Worm (Caenorhabditis elegans) whole organism, L3 larva: ENCODE results near the gene pals-25.
A peak's percentile ranks its signal among the peaks of the same experiment; 100 is the strongest.
"Not testable (repeated sequence)": the region's sequence is repeated elsewhere in the genome, so short reads cannot be mapped to it uniquely, and the experiment has no call there.

Experiments
- ZK546.5 ChIP-seq: sonication (generic microtip); optimal IDR thresholded peaks from 2 replicates; lab custom pipeline; 2017; ENCODE audit warnings: missing biosample characterization, missing genetic modification characterization
- aly-2 ChIP-seq: fragments of 150-350 bp; optimal IDR thresholded peaks from 2 replicates; lab custom pipeline; 2014; ENCODE audit warnings: missing biosample characterization, missing genetic modification characterization
- ama-1 ChIP-seq: fragments of 150-350 bp; optimal IDR thresholded peaks from 2 replicates; lab custom pipeline; 2018
- ceh-16 ChIP-seq: sonication (generic microtip); optimal IDR thresholded peaks from 2 replicates; lab custom pipeline; 2017; ENCODE audit warnings: missing biosample characterization, missing genetic modification characterization
- ceh-28 ChIP-seq: fragments of 150-350 bp; optimal IDR thresholded peaks from 2 replicates; lab custom pipeline; 2014; ENCODE audit warnings: missing biosample characterization, missing genetic modification reagents, missing genetic modification characterization
- ceh-9 ChIP-seq: sonication (generic microtip); optimal IDR thresholded peaks from 2 replicates; lab custom pipeline; 2018; ENCODE audit warnings: missing biosample characterization, missing genetic modification characterization
- egl-5 ChIP-seq: fragments of 150-350 bp; optimal IDR thresholded peaks from 2 replicates; lab custom pipeline; 2017; ENCODE audit warnings: missing biosample characterization, missing genetic modification reagents, missing genetic modification characterization, inconsistent platforms
- elt-1 ChIP-seq: fragments of 150-350 bp; optimal IDR thresholded peaks from 2 replicates; lab custom pipeline; 2014; ENCODE audit warnings: missing biosample characterization, missing genetic modification characterization
- elt-2 ChIP-seq: sonication (generic microtip); optimal IDR thresholded peaks from 2 replicates; lab custom pipeline; 2016; ENCODE audit warnings: missing genetic modification reagents, mild to moderate bottlenecking, missing genetic modification characterization, missing compliant biosample characterization
- fkh-10 ChIP-seq: sonication (generic microtip); optimal IDR thresholded peaks from 2 replicates; lab custom pipeline; 2017; ENCODE audit warnings: missing biosample characterization, missing genetic modification reagents, missing genetic modification characterization
- fkh-2 ChIP-seq: fragments of 150-350 bp; optimal IDR thresholded peaks from 2 replicates; lab custom pipeline; 2014; ENCODE audit warnings: missing biosample characterization, missing genetic modification reagents, missing genetic modification characterization
- fos-1 ChIP-seq: fragments of 150-350 bp; optimal IDR thresholded peaks from 2 replicates; lab custom pipeline; 2014; ENCODE audit warnings: missing biosample characterization, missing genetic modification characterization
- jun-1 ChIP-seq: fragments of 150-350 bp; optimal IDR thresholded peaks from 2 replicates; lab custom pipeline; 2014; ENCODE audit warnings: missing biosample characterization, missing genetic modification reagents, missing genetic modification characterization
- lin-15B ChIP-seq: fragments of 150-350 bp; optimal IDR thresholded peaks from 2 replicates; lab custom pipeline; 2014; ENCODE audit warnings: missing biosample characterization, missing genetic modification characterization
- lin-39 ChIP-seq: fragments of 150-350 bp; optimal IDR thresholded peaks from 2 replicates; lab custom pipeline; 2018; ENCODE audit warnings: missing biosample characterization, missing genetic modification reagents, missing genetic modification characterization
- lsy-12 ChIP-seq: sonication (generic microtip); optimal IDR thresholded peaks from 2 replicates; lab custom pipeline; 2016; ENCODE audit warnings: mild to moderate bottlenecking, missing genetic modification characterization, missing compliant biosample characterization
- mdl-1 ChIP-seq: fragments of 150-350 bp; optimal IDR thresholded peaks from 2 replicates; lab custom pipeline; 2014; ENCODE audit warnings: missing biosample characterization, missing genetic modification characterization
- nfya-1 ChIP-seq: sonication (generic microtip); optimal IDR thresholded peaks from 2 replicates; lab custom pipeline; 2017; ENCODE audit warnings: missing genetic modification characterization, mild to moderate bottlenecking, missing compliant biosample characterization, antibody characterized with exemption, moderate library complexity; ENCODE audit not compliant: insufficient read depth
- nhr-11 ChIP-seq: fragments of 150-350 bp; optimal IDR thresholded peaks from 2 replicates; lab custom pipeline; 2014; ENCODE audit warnings: missing biosample characterization, missing genetic modification characterization
- nhr-23 ChIP-seq: fragments of 150-350 bp; optimal IDR thresholded peaks from 2 replicates; lab custom pipeline; 2014; ENCODE audit warnings: missing biosample characterization, missing genetic modification reagents, missing genetic modification characterization
- nhr-237 ChIP-seq: fragments of 150-350 bp; optimal IDR thresholded peaks from 2 replicates; lab custom pipeline; 2014; ENCODE audit warnings: missing biosample characterization, missing genetic modification characterization
- nhr-28 ChIP-seq: fragments of 150-350 bp; optimal IDR thresholded peaks from 2 replicates; lab custom pipeline; 2014; ENCODE audit warnings: missing biosample characterization, missing genetic modification characterization
- nhr-43 ChIP-seq: sonication (generic microtip); optimal IDR thresholded peaks from 2 replicates; lab custom pipeline; 2016; ENCODE audit warnings: mild to moderate bottlenecking, missing genetic modification characterization, missing compliant biosample characterization; ENCODE audit not compliant: poor library complexity, severe bottlenecking
- nhr-67 ChIP-seq: fragments of 150-350 bp; optimal IDR thresholded peaks from 2 replicates; lab custom pipeline; 2014; ENCODE audit warnings: missing biosample characterization, missing genetic modification characterization
- nhr-77 ChIP-seq: fragments of 150-350 bp; optimal IDR thresholded peaks from 2 replicates; lab custom pipeline; 2014; ENCODE audit warnings: missing biosample characterization, missing genetic modification characterization
- pha-4 ChIP-seq: fragments of 150-350 bp; optimal IDR thresholded peaks from 2 replicates; lab custom pipeline; 2014; ENCODE audit warnings: missing biosample characterization, missing genetic modification reagents, missing genetic modification characterization
- pqm-1 ChIP-seq: fragments of 150-350 bp; optimal IDR thresholded peaks from 2 replicates; lab custom pipeline; 2017; ENCODE audit warnings: missing biosample characterization, missing genetic modification characterization, inconsistent platforms
- skn-1 ChIP-seq: fragments of 150-350 bp; optimal IDR thresholded peaks from 2 replicates; lab custom pipeline; 2014; ENCODE audit warnings: missing biosample characterization, missing genetic modification characterization
- snpc-4 ChIP-seq: fragments of 150-350 bp; optimal IDR thresholded peaks from 2 replicates; lab custom pipeline; 2014; ENCODE audit warnings: missing biosample characterization, missing genetic modification characterization
- tbx-2 ChIP-seq: sonication (generic microtip); optimal IDR thresholded peaks from 2 replicates; lab custom pipeline; 2016; ENCODE audit warnings: mild to moderate bottlenecking, missing genetic modification characterization, missing compliant biosample characterization
- zag-1 ChIP-seq: fragments of 150-350 bp; optimal IDR thresholded peaks from 2 replicates; lab custom pipeline; 2014; ENCODE audit warnings: missing biosample characterization, missing genetic modification characterization
- ztf-11 ChIP-seq: fragments of 150-350 bp; optimal IDR thresholded peaks from 2 replicates; lab custom pipeline; 2014; ENCODE audit warnings: missing biosample characterization, missing genetic modification characterization
- ztf-4 ChIP-seq: fragments of 150-350 bp; optimal IDR thresholded peaks from 2 replicates; lab custom pipeline; 2014; ENCODE audit warnings: missing biosample characterization, missing genetic modification characterization

Gene pals-25

DNA sequence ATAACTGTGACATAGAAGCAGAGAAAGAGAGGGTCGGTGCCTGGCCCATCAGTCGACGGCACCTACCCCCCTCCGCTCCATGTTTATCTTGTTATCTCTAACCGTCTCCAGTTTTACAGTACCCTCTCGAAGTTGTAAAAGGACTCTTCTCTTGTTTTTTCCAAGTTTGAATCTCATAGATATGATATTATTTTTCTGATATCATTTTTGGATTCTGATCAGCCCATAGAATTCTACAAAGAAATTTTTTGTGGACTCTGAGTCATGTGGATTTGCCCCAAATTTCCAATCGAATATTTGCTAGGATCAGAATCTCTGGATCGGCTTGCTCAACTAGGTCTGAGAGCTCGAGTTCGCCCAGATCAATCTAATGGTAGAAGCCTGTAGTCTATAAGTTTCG lies 19.7 kb upstream of the pals-25 start, which contains the start of gene C29F9.6:
Gene C29F9.6 (plus strand): TSS at position 301 of the 400 bp plus-strand sequence.
- TF ChIP-seq nhr-23 (tag; lab: Kevin White, UChicago) (no peak), lin-39 (no peak)

- TF ChIP-seq jun-1 (tag; lab: Kevin White, UChicago) (no peak), ztf-4 (no peak), skn-1 (tag; lab: Kevin White, UChicago) (no peak), nhr-237 (tag; lab: Kevin White, UChicago) (no peak), egl-5 (tag; lab: Kevin White, UChicago) (no peak), zag-1 (tag; lab: Kevin White, UChicago) (no peak), snpc-4 (tag; lab: Kevin White, UChicago) (no peak)
These were observed 17.1 kb upstream of the pals-25 start, which contains the start of gene C29F9.5 for ce11 chrIII:117210-117609. C29F9.5 (plus strand) TSS chrIII:117510.

DNA sequence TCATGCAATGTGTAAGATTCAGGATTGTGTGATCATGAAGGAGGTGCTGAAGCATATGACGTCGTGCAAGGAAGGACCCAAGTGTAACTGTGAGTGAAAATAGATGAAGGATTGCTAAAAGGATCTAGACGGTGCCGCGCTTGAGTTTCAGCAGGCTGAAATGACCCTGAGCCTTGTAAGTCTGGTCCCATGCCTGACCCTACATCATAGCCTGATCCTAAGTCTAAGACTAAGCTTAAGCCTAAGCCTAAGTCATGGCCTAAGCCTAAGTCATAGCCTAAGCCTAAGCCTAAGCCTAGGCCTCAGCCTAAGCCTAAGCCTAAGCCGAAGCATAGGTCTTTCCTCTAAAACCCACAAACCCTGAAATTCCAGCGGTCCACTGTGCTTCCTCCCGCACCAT lies 16.4 kb upstream of the pals-25 start:
- TF ChIP-seq pqm-1 (no peak), ceh-16 (tag; lab: Kevin White, UChicago) (no peak), ztf-11 (tag; lab: Kevin White, UChicago) (no peak), fos-1 (tag; lab: Kevin White, UChicago) (no peak), snpc-4 (tag; lab: Kevin White, UChicago) (no peak), nhr-77 (no peak), ZK546.5 (tag; lab: Kevin White, UChicago) (no peak), jun-1 (tag; lab: Kevin White, UChicago) (no peak), fkh-10 (GFP tag; lab: Kevin White, UChicago) (no peak), lin-39 (no peak), nfya-1 (no peak), nhr-23 (tag; lab: Kevin White, UChicago) (no peak)

DNA sequence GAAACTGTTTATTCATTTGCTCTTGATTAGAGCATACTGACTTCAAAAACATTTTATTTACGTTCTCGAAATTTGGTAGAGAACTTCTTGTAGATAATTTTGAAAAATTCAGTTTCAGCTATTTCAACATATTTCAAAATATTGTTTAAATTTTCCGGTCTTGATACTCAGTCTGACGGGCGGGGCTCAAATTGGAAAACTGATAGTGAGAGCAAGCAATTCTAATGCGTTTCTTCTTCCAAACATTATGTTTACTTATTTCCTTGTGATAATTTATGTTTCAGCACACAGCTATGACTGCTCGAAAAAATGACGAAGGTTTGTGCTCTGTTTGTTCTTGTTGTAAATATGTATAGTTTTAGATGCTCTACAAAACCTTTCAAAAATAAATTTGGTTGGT lies 14.1 kb upstream of the pals-25 start, which contains the start of gene pals-24:
Gene pals-24 (plus strand): TSS at position 237 of the 400 bp plus-strand sequence.
- TF ChIP-seq elt-2 (tag; lab: Kevin White, UChicago) (peak; percentile 84), pha-4 (tag; lab: Kevin White, UChicago) (peak; percentile 58), jun-1 (tag; lab: Kevin White, UChicago) (peak; percentile 46), ceh-28 (tag; lab: Kevin White, UChicago) (no peak), pqm-1 (peak; percentile 87)

ce11 chrIII:121983-122449 lies 12.3 kb upstream of the pals-25 start, which contains the start of gene C29F9.12:
C29F9.12 (minus strand) TSS chrIII:122033.
- not testable (repeated sequence) for TF ChIP-seq egl-5 (tag; lab: Kevin White, UChicago); pqm-1; elt-1 (tag; lab: Kevin White, UChicago)

DNA sequence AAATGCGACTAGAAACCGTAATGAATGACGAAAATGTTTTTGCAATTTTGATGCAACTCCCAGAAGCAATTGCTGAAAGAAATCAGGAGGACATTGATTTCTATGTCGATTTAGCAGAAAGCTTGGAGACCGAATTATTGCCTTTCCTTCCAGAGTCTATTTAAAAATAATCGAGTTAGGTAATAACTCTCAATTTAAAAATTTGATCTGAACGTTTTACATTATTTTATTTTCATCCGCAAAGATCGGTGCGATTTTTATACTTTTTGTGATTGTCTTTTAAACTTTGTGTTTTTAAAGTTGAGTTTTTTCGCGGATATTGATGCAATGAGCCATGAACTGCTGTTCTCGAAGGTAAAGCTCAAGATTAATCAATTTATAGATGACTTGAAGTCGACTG lies 9.8 kb upstream of the pals-25 start, which contains the start of gene pals-23:
Gene pals-23 (plus strand): TSS at position 301 of the 400 bp plus-strand sequence.
- TF ChIP-seq elt-2 (tag; lab: Kevin White, UChicago) = no peak
- TF ChIP-seq zag-1 (tag; lab: Kevin White, UChicago) = no peak
- TF ChIP-seq ceh-16 (tag; lab: Kevin White, UChicago) = no peak
- TF ChIP-seq ceh-9 (tag; lab: Kevin White, UChicago) = no peak
- TF ChIP-seq lin-15B (tag; lab: Kevin White, UChicago) = no peak
- no peak for TF ChIP-seq mdl-1 (tag; lab: Kevin White, UChicago)
- TF ChIP-seq tbx-2 (tag; lab: Kevin White, UChicago) = no peak
- TF ChIP-seq aly-2 = no peak
- no peak for TF ChIP-seq ama-1 (lab: Kevin White, UChicago)
- TF ChIP-seq nhr-43 = no peak
- no peak for TF ChIP-seq egl-5 (tag; lab: Kevin White, UChicago)
- no peak for TF ChIP-seq nhr-11 (tag; lab: Kevin White, UChicago)

ce11 chrIII:130650-131049 lies 3.6 kb upstream of the pals-25 start, which contains the start of the genes nhr-280 and C29F9.2:
nhr-280 (minus strand) TSS chrIII:130750.
C29F9.2 (plus strand) TSS chrIII:130947.
- TF ChIP-seq lsy-12 (tag; lab: Kevin White, UChicago) (no peak), nhr-11 (tag; lab: Kevin White, UChicago) (no peak), elt-2 (tag; lab: Kevin White, UChicago) (peak; percentile 38), fkh-2 (tag; lab: Kevin White, UChicago) (no peak), ztf-4 (no peak), elt-1 (tag; lab: Kevin White, UChicago) (no peak), nhr-67 (tag; lab: Kevin White, UChicago) (no peak), nhr-28 (no peak), aly-2 (no peak), pha-4 (tag; lab: Kevin White, UChicago) (peak; percentile 38)
- TF ChIP-seq, all 47 proteins: peak for 2
